Fruit fly (Drosophila melanogaster): Measurements from ENCODE around the gene CG15543.

Gene CG15543

DNA sequence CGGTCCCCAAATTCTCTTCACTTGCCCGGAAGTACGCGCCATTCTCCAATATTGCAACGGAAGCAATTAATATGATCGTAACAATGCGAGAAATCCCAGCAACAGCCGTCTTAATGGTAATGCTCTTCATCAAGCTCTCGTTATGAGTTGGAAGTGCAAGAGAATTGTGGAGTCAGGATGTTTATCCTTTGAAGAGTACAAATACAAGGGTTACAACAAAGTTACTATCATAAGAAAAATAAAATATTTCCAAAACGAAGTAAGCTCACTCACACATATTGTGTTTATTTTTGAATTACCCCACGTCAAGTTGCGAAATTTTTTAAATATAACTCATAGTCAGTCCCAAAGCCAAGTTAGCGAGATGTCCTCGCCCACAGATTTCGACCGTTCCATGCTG, at the start of gene CG15543:
Gene CG15543 (plus strand): TSS at position 301 of the 400 bp plus-strand sequence.
- no peak for TF ChIP-seq Dll (optimal IDR thresholded peaks at IDR 0.05)
- TF ChIP-seq pan (optimal IDR thresholded peaks at IDR 0.05): no peak
- TF ChIP-seq CG8478 (optimal IDR thresholded peaks at IDR 0.05): no peak
- no peak for TF ChIP-seq EcR (GFP tag; optimal IDR thresholded peaks at IDR 0.05)
- TF ChIP-seq psq (optimal IDR thresholded peaks at IDR 0.05): no peak
- no peak for TF ChIP-seq usp (GFP tag; optimal IDR thresholded peaks at IDR 0.05)

dm6 chr3R:30695398-30695797, 47.3 kb upstream of the CG15543 start, which contains the start of gene CG12069:
TSS of gene CG12069 (minus strand) at chr3R:30695498.
- no peak for TF ChIP-seq EcR (GFP tag; optimal IDR thresholded peaks at IDR 0.05)
- no peak for TF ChIP-seq psq (optimal IDR thresholded peaks at IDR 0.05)
- TF ChIP-seq usp (GFP tag; optimal IDR thresholded peaks at IDR 0.05): no peak

DNA sequence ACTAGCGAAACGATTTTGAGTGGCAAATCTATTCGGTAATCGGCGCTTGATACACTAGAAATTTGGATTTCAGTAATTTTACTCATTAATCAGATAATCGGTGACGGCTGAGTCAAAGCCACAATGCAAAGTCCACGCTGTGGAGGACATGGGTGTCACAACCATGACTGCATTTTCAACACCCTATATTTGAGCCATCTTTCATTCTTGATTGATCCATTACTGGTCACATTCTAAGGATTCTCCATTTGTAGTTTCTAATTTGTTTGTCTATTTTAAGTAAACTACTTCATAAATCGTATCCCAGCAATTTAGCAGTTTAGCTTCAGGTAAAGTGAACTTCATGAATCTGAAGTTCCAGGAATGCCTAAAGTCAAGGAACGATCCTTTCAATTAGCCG, 45.6 kb upstream of the CG15543 start, which contains the start of gene Pka-C2:
Gene Pka-C2 (minus strand): TSS at position 101 of the 400 bp plus-strand sequence.
- TF ChIP-seq pan (optimal IDR thresholded peaks at IDR 0.05) (no peak), CG8478 (optimal IDR thresholded peaks at IDR 0.05) (no peak), psq (optimal IDR thresholded peaks at IDR 0.05) (no peak), EcR (GFP tag; optimal IDR thresholded peaks at IDR 0.05) (no peak), usp (GFP tag; optimal IDR thresholded peaks at IDR 0.05) (no peak), Dll (optimal IDR thresholded peaks at IDR 0.05) (no peak)

- TF ChIP-seq Dll (optimal IDR thresholded peaks at IDR 0.05): no peak
- TF ChIP-seq usp (GFP tag; optimal IDR thresholded peaks at IDR 0.05): no peak
- TF ChIP-seq pan (optimal IDR thresholded peaks at IDR 0.05): no peak
- no peak for TF ChIP-seq EcR (GFP tag; optimal IDR thresholded peaks at IDR 0.05)
- no peak for TF ChIP-seq CG8478 (optimal IDR thresholded peaks at IDR 0.05)
- TF ChIP-seq psq (optimal IDR thresholded peaks at IDR 0.05): no peak
Measured at dm6 chr3R:30699165-30699564, 43.5 kb upstream of the CG15543 start.

DNA sequence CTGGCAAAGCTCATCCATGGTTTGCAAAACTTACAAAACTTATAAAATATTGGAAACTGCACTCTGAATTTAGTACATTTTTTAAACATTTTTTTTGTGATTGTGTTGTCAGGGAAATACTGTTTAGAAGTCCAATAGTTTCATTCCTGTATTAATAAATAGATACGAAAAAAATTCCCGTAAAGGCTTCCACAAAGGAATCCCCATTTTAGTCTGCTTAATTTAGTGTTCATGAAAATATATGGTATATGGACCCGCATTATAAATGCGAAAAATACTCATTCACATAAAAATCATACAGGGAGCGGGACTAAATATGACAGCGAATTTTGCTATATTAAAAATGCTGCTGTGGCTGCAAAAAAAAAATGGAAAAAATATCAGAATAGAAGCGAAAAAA, 36.7 kb upstream of the CG15543 start, which contains the start of gene CG31010:
Gene CG31010 (minus strand): TSS at position 101 of the 400 bp plus-strand sequence.
- TF ChIP-seq usp (GFP tag; optimal IDR thresholded peaks at IDR 0.05): no peak

DNA sequence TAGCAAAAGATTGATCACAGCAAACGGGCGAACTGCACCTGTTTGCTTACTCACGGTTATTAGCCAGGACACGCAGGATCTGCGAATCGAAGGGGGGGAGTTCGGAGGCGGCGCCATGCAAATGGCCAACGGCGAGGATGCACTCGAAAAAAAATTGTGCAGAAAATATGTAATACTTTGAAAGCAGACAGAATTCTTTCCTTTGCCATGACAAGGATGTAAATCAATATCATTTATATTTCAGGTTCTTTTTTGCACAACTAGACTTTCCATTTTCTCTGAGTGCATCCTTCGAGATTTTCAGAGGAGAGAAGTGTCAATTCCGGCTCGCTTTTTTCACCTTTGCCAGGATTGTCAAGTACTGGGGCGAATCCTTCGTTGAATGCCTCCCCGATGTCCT, 33.4 kb upstream of the CG15543 start:
- TF ChIP-seq EcR (GFP tag; optimal IDR thresholded peaks at IDR 0.05) (no peak), usp (GFP tag; optimal IDR thresholded peaks at IDR 0.05) (no peak), CG8478 (optimal IDR thresholded peaks at IDR 0.05) (no peak)

DNA sequence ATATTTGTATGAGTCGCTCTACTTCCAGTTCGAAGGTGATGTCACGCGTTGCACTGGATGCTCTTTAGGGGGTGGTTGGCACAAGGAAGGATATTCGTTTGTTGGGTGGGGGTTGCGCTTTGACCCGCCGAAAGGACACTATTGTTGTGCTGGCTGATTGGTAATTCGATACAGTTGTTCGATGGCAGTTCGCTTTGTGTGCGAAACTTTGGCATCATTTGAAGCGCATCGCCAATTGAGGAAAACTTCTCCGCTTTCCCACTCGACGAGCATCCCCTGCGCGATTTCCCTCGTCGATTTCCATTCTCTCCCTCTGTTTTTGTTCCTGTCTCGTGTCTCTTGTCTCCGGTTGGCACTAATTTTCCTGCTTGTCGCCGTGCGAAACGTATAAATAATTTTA, 32.2 kb upstream of the CG15543 start:
- TF ChIP-seq EcR (GFP tag; optimal IDR thresholded peaks at IDR 0.05) (no peak), usp (GFP tag; optimal IDR thresholded peaks at IDR 0.05) (no peak), psq (optimal IDR thresholded peaks at IDR 0.05) (no peak), Dll (optimal IDR thresholded peaks at IDR 0.05) (no peak), CG8478 (optimal IDR thresholded peaks at IDR 0.05) (no peak), pan (optimal IDR thresholded peaks at IDR 0.05) (no peak)

DNA sequence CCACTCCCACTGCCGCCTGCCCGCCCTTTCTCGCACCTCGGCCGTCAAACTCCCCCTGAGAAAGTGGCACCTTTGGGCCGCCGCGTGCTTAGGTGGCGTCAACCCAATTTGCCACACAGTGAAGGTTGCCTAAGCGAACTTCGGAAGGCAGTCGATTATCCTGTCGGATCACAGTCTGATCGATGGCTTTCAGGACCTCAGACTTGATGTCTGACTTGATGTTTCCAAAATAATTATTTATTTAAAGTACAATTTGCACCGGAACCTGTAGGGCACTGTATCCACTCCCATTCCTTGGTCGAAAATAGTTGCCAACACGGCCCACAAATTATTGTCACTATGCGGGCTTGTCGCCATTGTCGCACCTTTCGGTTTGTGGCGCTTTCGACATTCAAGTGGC, 28.3 kb upstream of the CG15543 start:
- TF ChIP-seq EcR (GFP tag; optimal IDR thresholded peaks at IDR 0.05): no peak
- TF ChIP-seq CG8478 (optimal IDR thresholded peaks at IDR 0.05): no peak
- TF ChIP-seq psq (optimal IDR thresholded peaks at IDR 0.05): no peak
- TF ChIP-seq usp (GFP tag; optimal IDR thresholded peaks at IDR 0.05): no peak
- TF ChIP-seq pan (optimal IDR thresholded peaks at IDR 0.05): no peak
- TF ChIP-seq Dll (optimal IDR thresholded peaks at IDR 0.05): no peak

- TF ChIP-seq CG8478 (optimal IDR thresholded peaks at IDR 0.05): no peak
Measured at dm6 chr3R:30718442-30718841, 24.2 kb upstream of the CG15543 start.

- no peak for TF ChIP-seq psq (optimal IDR thresholded peaks at IDR 0.05)
- TF ChIP-seq Dll (optimal IDR thresholded peaks at IDR 0.05): no peak
- TF ChIP-seq usp (GFP tag; optimal IDR thresholded peaks at IDR 0.05): no peak
- TF ChIP-seq pan (optimal IDR thresholded peaks at IDR 0.05): no peak
- TF ChIP-seq CG8478 (optimal IDR thresholded peaks at IDR 0.05): no peak
- no peak for TF ChIP-seq EcR (GFP tag; optimal IDR thresholded peaks at IDR 0.05)
Measured at dm6 chr3R:30721215-30721862, 21.3 kb upstream of the CG15543 start.

DNA sequence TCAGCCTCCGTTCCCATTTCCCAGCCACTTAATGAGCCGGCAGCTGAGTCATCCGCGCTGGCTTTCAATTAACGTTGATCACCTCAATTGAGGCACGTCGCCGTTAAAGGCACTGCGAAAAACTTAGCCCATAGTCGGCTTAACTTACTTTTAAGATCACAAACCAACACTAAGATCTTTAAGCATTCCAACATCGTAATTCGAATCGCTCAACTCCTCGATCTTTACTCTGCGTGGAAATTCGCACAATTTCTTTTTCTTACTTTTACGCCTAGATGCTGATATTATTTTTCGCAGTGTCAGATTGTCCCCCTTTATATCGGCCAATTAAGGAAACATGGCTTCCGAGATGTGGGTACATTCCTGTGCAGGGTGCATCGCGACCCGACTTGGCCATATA, 20.3 kb upstream of the CG15543 start:
- TF ChIP-seq EcR (GFP tag; optimal IDR thresholded peaks at IDR 0.05): no peak
- TF ChIP-seq CG8478 (optimal IDR thresholded peaks at IDR 0.05): no peak
- TF ChIP-seq pan (optimal IDR thresholded peaks at IDR 0.05): no peak
- no peak for TF ChIP-seq usp (GFP tag; optimal IDR thresholded peaks at IDR 0.05)
- no peak for TF ChIP-seq psq (optimal IDR thresholded peaks at IDR 0.05)
- no peak for TF ChIP-seq Dll (optimal IDR thresholded peaks at IDR 0.05)

dm6 chr3R:30725787-30726186, 16.9 kb upstream of the CG15543 start, which contains the start of gene eIF4H2:
TSS of gene eIF4H2 (plus strand) at chr3R:30726087.
- no peak for TF ChIP-seq EcR (GFP tag; optimal IDR thresholded peaks at IDR 0.05)
- TF ChIP-seq Dll (optimal IDR thresholded peaks at IDR 0.05): no peak
- no peak for TF ChIP-seq pan (optimal IDR thresholded peaks at IDR 0.05)
- TF ChIP-seq CG8478 (optimal IDR thresholded peaks at IDR 0.05): no peak

- TF ChIP-seq usp (GFP tag; optimal IDR thresholded peaks at IDR 0.05): no peak
- TF ChIP-seq pan (optimal IDR thresholded peaks at IDR 0.05): no peak
- TF ChIP-seq Dll (optimal IDR thresholded peaks at IDR 0.05): no peak
- no peak for TF ChIP-seq EcR (GFP tag; optimal IDR thresholded peaks at IDR 0.05)
- TF ChIP-seq CG8478 (optimal IDR thresholded peaks at IDR 0.05): no peak
- TF ChIP-seq psq (optimal IDR thresholded peaks at IDR 0.05): no peak
Measured at dm6 chr3R:30729013-30729412, 13.7 kb upstream of the CG15543 start.
